Worm (Caenorhabditis elegans) whole organism, late embryonic: ENCODE data around the gene exos-9.

Experiments used
- C08G9.2 ChIP-seq: sonication (generic microtip); optimal IDR thresholded peaks from 2 replicates; lab custom pipeline; 2016; ENCODE audit warnings: mild to moderate bottlenecking, missing genetic modification characterization, moderate library complexity, missing compliant biosample characterization
- K09A11.1 ChIP-seq: sonication (generic microtip); optimal IDR thresholded peaks from 2 replicates; lab custom pipeline; 2017; ENCODE audit warnings: antibody characterized with exemption, mild to moderate bottlenecking, missing genetic modification characterization, missing compliant biosample characterization; ENCODE audit not compliant: insufficient read depth
- ahr-1 ChIP-seq: sonication (generic microtip); optimal IDR thresholded peaks from 2 replicates; lab custom pipeline; 2016; ENCODE audit warnings: missing genetic modification characterization, missing compliant biosample characterization
- ama-1 ChIP-seq: fragments of 150-350 bp; optimal IDR thresholded peaks from 2 replicates; lab custom pipeline; 2014
- ceh-14 ChIP-seq: sonication (generic microtip); optimal IDR thresholded peaks from 2 replicates; lab custom pipeline; 2016; ENCODE audit warnings: missing genotype, missing genetic modification characterization, missing compliant biosample characterization
- ceh-18 ChIP-seq: sonication (generic microtip); optimal IDR thresholded peaks from 2 replicates; lab custom pipeline; 2016; ENCODE audit warnings: missing genetic modification characterization, missing compliant biosample characterization
- ceh-19 ChIP-seq: fragments of 200-800 bp; sonication (Bioruptor generic); optimal IDR thresholded peaks from 2 replicates; lab custom pipeline; 2018; ENCODE audit warnings: mild to moderate bottlenecking, missing genetic modification characterization, missing compliant biosample characterization
- ceh-2 ChIP-seq: sonication (generic microtip); optimal IDR thresholded peaks from 2 replicates; lab custom pipeline; 2016; ENCODE audit warnings: missing genotype, missing genetic modification characterization, missing compliant biosample characterization
- ceh-31 ChIP-seq: sonication (generic microtip); optimal IDR thresholded peaks from 2 replicates; lab custom pipeline; 2016; ENCODE audit warnings: missing genetic modification characterization, missing compliant biosample characterization
- ceh-34 ChIP-seq: sonication (generic microtip); optimal IDR thresholded peaks from 2 replicates; lab custom pipeline; 2016; ENCODE audit warnings: mild to moderate bottlenecking, missing genetic modification characterization, missing compliant biosample characterization
- ceh-45 ChIP-seq: fragments of 200-800 bp; sonication (Bioruptor generic); IDR thresholded peaks from 2 replicates; pipeline ENCODE4 v1.3.6; 2022; ENCODE audit warnings: missing genetic modification reagents, missing genetic modification characterization, missing compliant biosample characterization
- ceh-48 ChIP-seq: sonication (generic microtip); optimal IDR thresholded peaks from 2 replicates; lab custom pipeline; 2016; ENCODE audit warnings: missing genetic modification characterization, inconsistent platforms, missing compliant biosample characterization
- dve-1 ChIP-seq: sonication (generic microtip); optimal IDR thresholded peaks from 2 replicates; lab custom pipeline; 2017; ENCODE audit warnings: antibody characterized with exemption, mild to moderate bottlenecking, missing genetic modification characterization, missing compliant biosample characterization
- elt-2 ChIP-seq: sonication (generic microtip); optimal IDR thresholded peaks from 2 replicates; lab custom pipeline; 2016; ENCODE audit warnings: missing genetic modification reagents, missing genetic modification characterization, missing compliant biosample characterization
- elt-4 ChIP-seq: sonication (generic microtip); optimal IDR thresholded peaks from 2 replicates; lab custom pipeline; 2016; ENCODE audit warnings: missing genetic modification characterization, missing compliant biosample characterization
- ets-4 ChIP-seq: sonication (generic microtip); optimal IDR thresholded peaks from 2 replicates; lab custom pipeline; 2016; ENCODE audit warnings: missing genetic modification characterization, missing compliant biosample characterization
- eyg-1 ChIP-seq: sonication (generic microtip); optimal IDR thresholded peaks from 2 replicates; lab custom pipeline; 2016; ENCODE audit warnings: missing genotype, missing genetic modification characterization, missing compliant biosample characterization
- fax-1 ChIP-seq: sonication (generic microtip); optimal IDR thresholded peaks from 2 replicates; lab custom pipeline; 2016; ENCODE audit warnings: missing genotype, missing genetic modification characterization, missing compliant biosample characterization
- fkh-10 ChIP-seq: fragments of 150-350 bp; optimal IDR thresholded peaks from 2 replicates; lab custom pipeline; 2014; ENCODE audit warnings: missing biosample characterization, missing genetic modification reagents, missing genetic modification characterization
- fkh-6 ChIP-seq: sonication (generic microtip); optimal IDR thresholded peaks from 2 replicates; lab custom pipeline; 2016; ENCODE audit warnings: missing genetic modification characterization, missing compliant biosample characterization
- gmeb-2 ChIP-seq: sonication (generic microtip); optimal IDR thresholded peaks from 2 replicates; lab custom pipeline; 2016; ENCODE audit warnings: missing genetic modification characterization, inconsistent platforms, missing compliant biosample characterization
- hlh-15 ChIP-seq: sonication (generic microtip); optimal IDR thresholded peaks from 2 replicates; lab custom pipeline; 2016; ENCODE audit warnings: missing genetic modification characterization, missing compliant biosample characterization
- hlh-30 ChIP-seq: sonication (generic microtip); optimal IDR thresholded peaks from 2 replicates; lab custom pipeline; 2017; ENCODE audit warnings: antibody characterized with exemption, missing genetic modification characterization, missing compliant biosample characterization; ENCODE audit not compliant: insufficient read depth
- hlh-6 ChIP-seq: sonication (generic microtip); optimal IDR thresholded peaks from 2 replicates; lab custom pipeline; 2016; ENCODE audit warnings: missing genotype, missing genetic modification characterization, missing compliant biosample characterization
- hlh-8 ChIP-seq: sonication (generic microtip); optimal IDR thresholded peaks from 2 replicates; lab custom pipeline; 2016; ENCODE audit warnings: missing genotype, missing genetic modification characterization, missing compliant biosample characterization
- lin-11 ChIP-seq: fragments of 200-800 bp; sonication (Bioruptor generic); optimal IDR thresholded peaks from 2 replicates; lab custom pipeline; 2018; ENCODE audit warnings: mild to moderate bottlenecking, missing genetic modification characterization, missing compliant biosample characterization
- madf-2 ChIP-seq: sonication (generic microtip); optimal IDR thresholded peaks from 2 replicates; lab custom pipeline; 2017; ENCODE audit warnings: missing genetic modification characterization, missing compliant biosample characterization
- nfya-1 ChIP-seq: sonication (generic microtip); optimal IDR thresholded peaks from 2 replicates; lab custom pipeline; 2017; ENCODE audit warnings: missing genetic modification characterization, mild to moderate bottlenecking, missing compliant biosample characterization, antibody characterized with exemption, moderate library complexity
- nhr-11 ChIP-seq: fragments of 150-350 bp; optimal IDR thresholded peaks from 2 replicates; lab custom pipeline; 2014; ENCODE audit warnings: missing biosample characterization, missing genetic modification characterization
- nhr-232 ChIP-seq: sonication (generic microtip); optimal IDR thresholded peaks from 2 replicates; lab custom pipeline; 2016; ENCODE audit warnings: missing genetic modification characterization, missing compliant biosample characterization
- pag-3 ChIP-seq: sonication (generic microtip); optimal IDR thresholded peaks from 2 replicates; lab custom pipeline; 2016; ENCODE audit warnings: missing compliant biosample characterization, missing genetic modification characterization, borderline replicate concordance
- pat-9 ChIP-seq: fragments of 200-800 bp; sonication (Bioruptor generic); optimal IDR thresholded peaks from 2 replicates; lab custom pipeline; 2018; ENCODE audit warnings: mild to moderate bottlenecking, missing genetic modification characterization, moderate library complexity, missing compliant biosample characterization
- pax-1 ChIP-seq: fragments of 150-350 bp; optimal IDR thresholded peaks from 2 replicates; lab custom pipeline; 2014; ENCODE audit warnings: missing biosample characterization, missing genetic modification characterization
- pqm-1 ChIP-seq: sonication (generic microtip); optimal IDR thresholded peaks from 2 replicates; lab custom pipeline; 2016; ENCODE audit warnings: missing genetic modification characterization, missing compliant biosample characterization
- pros-1 ChIP-seq: fragments of 150-350 bp; optimal IDR thresholded peaks from 2 replicates; lab custom pipeline; 2014; ENCODE audit warnings: missing biosample characterization, missing genetic modification reagents, missing genetic modification characterization
- ref-2 ChIP-seq: sonication (generic microtip); optimal IDR thresholded peaks from 2 replicates; lab custom pipeline; 2016; ENCODE audit warnings: missing genetic modification characterization, missing compliant biosample characterization
- rnt-1 ChIP-seq: sonication (generic microtip); optimal IDR thresholded peaks from 2 replicates; lab custom pipeline; 2016; ENCODE audit warnings: missing genetic modification characterization, missing compliant biosample characterization
- sdc-2 ChIP-seq: sonication (generic microtip); optimal IDR thresholded peaks from 2 replicates; lab custom pipeline; 2016; ENCODE audit warnings: missing genotype, missing genetic modification characterization, missing compliant biosample characterization
- tbx-2 ChIP-seq: sonication (generic microtip); optimal IDR thresholded peaks from 2 replicates; lab custom pipeline; 2016; ENCODE audit warnings: missing genetic modification characterization, missing compliant biosample characterization
- ttx-3 ChIP-seq: sonication (generic microtip); optimal IDR thresholded peaks from 2 replicates; lab custom pipeline; 2016; ENCODE audit warnings: missing genetic modification reagents, missing genetic modification characterization, missing compliant biosample characterization
- unc-3 ChIP-seq, 2 experiments: fragments of 200-800 bp in 1 of 2; sonication (Bioruptor generic) in 1 of 2; sonication (generic microtip) in 1 of 2; conservative IDR thresholded peaks in 1 of 2; optimal IDR thresholded peaks in 1 of 2; 2 replicates each; pipeline versions ENCODE4 v1.3.6 to Lab custom; 2016 to 2022; ENCODE audit warnings: missing compliant biosample characterization in 2 of 2, missing genetic modification characterization in 2 of 2, missing genetic modification reagents in 1 of 2
- unc-42 ChIP-seq: sonication (generic microtip); optimal IDR thresholded peaks from 2 replicates; lab custom pipeline; 2016; ENCODE audit warnings: missing genotype, missing genetic modification characterization, missing compliant biosample characterization
- unc-55 ChIP-seq: sonication (generic microtip); optimal IDR thresholded peaks from 2 replicates; lab custom pipeline; 2017; ENCODE audit warnings: missing biosample characterization, missing genetic modification reagents, missing genetic modification characterization
- unc-86 ChIP-seq: sonication (generic microtip); optimal IDR thresholded peaks from 2 replicates; lab custom pipeline; 2016; ENCODE audit warnings: missing genetic modification characterization, missing compliant biosample characterization
- zip-5 ChIP-seq: sonication (generic microtip); optimal IDR thresholded peaks from 2 replicates; lab custom pipeline; 2016; ENCODE audit warnings: missing genetic modification characterization, missing compliant biosample characterization
- ztf-16 ChIP-seq: sonication (generic microtip); optimal IDR thresholded peaks from 2 replicates; lab custom pipeline; 2017; ENCODE audit warnings: missing genetic modification characterization, missing compliant biosample characterization

exos-9 gene

DNA sequence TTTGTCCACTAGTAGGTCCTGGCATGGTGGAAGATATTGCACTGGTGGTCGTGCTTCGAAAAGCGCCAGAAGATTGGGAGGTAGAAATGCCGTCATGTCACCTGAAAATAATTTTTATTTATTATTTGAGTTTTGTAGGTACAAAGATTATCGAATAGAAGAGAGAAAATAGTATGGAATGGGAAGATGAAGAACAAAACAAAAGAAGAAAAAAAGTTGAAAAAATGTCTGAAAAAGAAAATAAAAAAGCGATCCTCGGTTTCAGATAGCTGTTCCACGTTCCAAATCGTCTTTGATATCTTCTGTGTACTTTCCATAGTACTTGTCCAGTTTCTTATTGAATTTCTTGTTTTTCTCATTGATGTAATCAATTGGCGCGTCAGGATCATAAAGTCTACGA lies 36.8 kb downstream of the exos-9 start, which contains the start of gene rnp-7:
Gene rnp-7 (minus strand): TSS at position 101 of the 400 bp plus-strand sequence.
- TF ChIP-seq elt-4 (tag; lab: Kevin White, UChicago) (no peak), elt-2 (no peak), madf-2 (tag; lab: Kevin White, UChicago) (no peak), ceh-14 (tag; lab: Kevin White, UChicago) (no peak), C08G9.2 (tag; lab: Kevin White, UChicago) (no peak)

DNA sequence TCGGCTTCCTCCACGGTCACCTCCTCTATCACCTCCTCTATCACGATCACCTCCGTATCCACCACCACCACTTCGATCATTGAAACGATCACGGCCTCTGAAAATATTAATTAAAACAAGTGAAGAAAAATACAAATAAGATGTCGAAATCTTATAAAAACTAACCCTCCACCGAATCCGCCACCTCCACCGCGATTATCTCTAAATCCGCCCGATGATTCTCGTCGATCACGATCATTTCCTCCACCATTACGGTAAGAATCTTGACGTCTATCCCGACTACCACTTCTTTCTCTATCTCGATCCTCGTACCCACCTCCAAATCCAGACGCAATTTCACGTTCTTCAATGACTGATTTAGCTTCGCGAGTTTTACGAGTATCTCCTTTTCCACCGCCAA lies 38.6 kb downstream of the exos-9 start:
- no peak for TF ChIP-seq ztf-16 (tag; lab: Kevin White, UChicago)
- no peak for TF ChIP-seq ceh-48 (tag; lab: Kevin White, UChicago)
- TF ChIP-seq dve-1 (tag; lab: Kevin White, UChicago) = no peak
- no peak for TF ChIP-seq nhr-232
- no peak for TF ChIP-seq ets-4 (tag; lab: Kevin White, UChicago)
- no peak for TF ChIP-seq nfya-1 (tag; lab: Kevin White, UChicago)
- no peak for TF ChIP-seq elt-4 (tag; lab: Kevin White, UChicago)
- TF ChIP-seq ceh-45 (GFP tag; lab: Robert Waterston, UW) = no peak

DNA sequence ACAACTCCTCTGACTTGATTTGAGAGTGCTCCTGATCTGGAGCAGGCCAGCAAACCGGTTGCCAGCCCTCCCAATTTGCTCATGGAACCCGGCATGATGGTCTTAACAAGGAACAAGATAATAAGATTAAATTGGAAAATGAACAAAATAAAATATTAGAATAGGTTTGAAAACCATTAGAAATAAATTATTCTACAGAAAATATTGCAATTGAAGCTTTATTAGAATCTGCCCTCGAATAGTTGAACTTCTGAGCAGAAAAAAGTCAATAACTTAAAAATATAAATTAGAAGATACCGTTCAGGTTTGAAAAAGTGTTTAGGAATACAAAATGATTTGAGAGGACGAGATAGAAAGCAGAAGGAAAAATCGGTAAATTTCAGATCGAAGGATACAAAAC lies 39.2 kb downstream of the exos-9 start, which contains the start of gene nuo-4:
Gene nuo-4 (minus strand): TSS at position 101 of the 400 bp plus-strand sequence.
- TF ChIP-seq ref-2 (tag; lab: Kevin White, UChicago) (no peak), ceh-19 (GFP tag; lab: Kevin White, UChicago) (no peak), pqm-1 (tag; lab: Kevin White, UChicago) (no peak), nhr-232 (no peak), pat-9 (tag; lab: Kevin White, UChicago) (no peak), unc-55 (GFP tag; lab: Kevin White, UChicago) (no peak), hlh-15 (no peak), hlh-6 (no peak), hlh-30 (tag; lab: Kevin White, UChicago) (no peak), pag-3 (tag; lab: Kevin White, UChicago) (no peak), nhr-11 (tag; lab: Kevin White, UChicago) (no peak), unc-3 (GFP tag; conservative IDR thresholded peaks at IDR 0.05; lab: Robert Waterston, UW) (no peak), unc-3 (tag; optimal IDR thresholded peaks at IDR 0.05; lab: Kevin White, UChicago) (no peak), ahr-1 (tag; lab: Kevin White, UChicago) (no peak), lin-11 (no peak), gmeb-2 (tag; lab: Kevin White, UChicago) (no peak), ama-1 (no peak), rnt-1 (tag; lab: Kevin White, UChicago) (no peak), zip-5 (tag; lab: Kevin White, UChicago) (no peak)

DNA sequence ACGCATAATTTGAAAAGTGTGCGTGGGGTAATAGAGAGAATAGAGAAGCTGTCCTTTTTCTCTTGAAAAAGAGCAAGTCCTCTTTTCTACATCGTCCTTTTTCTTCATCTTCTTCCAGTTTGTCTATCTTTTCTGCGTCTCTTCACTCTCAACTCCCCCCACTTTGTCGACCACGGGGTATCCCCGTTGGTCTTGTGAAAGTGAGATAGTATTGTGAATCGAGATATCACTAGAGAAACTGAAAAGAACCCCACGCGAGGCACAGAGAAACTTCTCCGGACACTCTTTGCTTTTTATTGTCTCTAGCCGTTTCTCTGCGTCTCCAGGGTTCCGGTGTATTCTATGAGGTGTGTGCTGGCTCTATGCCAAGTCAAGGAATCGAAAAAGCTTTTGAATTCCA lies 42.2 kb downstream of the exos-9 start:
- peak; percentile 57 for TF ChIP-seq hlh-8 (tag; lab: Kevin White, UChicago)
- peak; percentile 32 for TF ChIP-seq unc-86 (tag; lab: Kevin White, UChicago)
- TF ChIP-seq hlh-30 (tag; lab: Kevin White, UChicago) = peak; percentile 98
- TF ChIP-seq pax-1 (tag; lab: Kevin White, UChicago) = peak; percentile 52
- TF ChIP-seq sdc-2 (tag; lab: Kevin White, UChicago) = peak; percentile 50
- peak; percentile 53 for TF ChIP-seq ceh-14 (tag; lab: Kevin White, UChicago)
- TF ChIP-seq ama-1 = peak; percentile 18
- peak; percentile 82 for TF ChIP-seq ceh-34
- TF ChIP-seq ceh-2 = peak; percentile 30
- TF ChIP-seq K09A11.1 (tag; lab: Kevin White, UChicago) = peak; percentile 65
- peak; percentile 71 for TF ChIP-seq pqm-1 (tag; lab: Kevin White, UChicago)
- no peak for TF ChIP-seq eyg-1 (tag; lab: Kevin White, UChicago)
- peak; percentile 3 for TF ChIP-seq zip-5 (tag; lab: Kevin White, UChicago)
- peak; percentile 82 for TF ChIP-seq unc-55 (GFP tag; lab: Kevin White, UChicago)
- no peak for TF ChIP-seq ahr-1 (tag; lab: Kevin White, UChicago)
- peak; percentile 65 for TF ChIP-seq unc-42 (tag; lab: Kevin White, UChicago)
- peak; percentile 41 for TF ChIP-seq dve-1 (tag; lab: Kevin White, UChicago)
- peak; percentile 48 for TF ChIP-seq fkh-10 (GFP tag; lab: Kevin White, UChicago)
- peak; percentile 83 for TF ChIP-seq ceh-31 (tag; lab: Kevin White, UChicago)
- peak; percentile 47 for TF ChIP-seq C08G9.2 (tag; lab: Kevin White, UChicago)
- TF ChIP-seq tbx-2 (tag; lab: Kevin White, UChicago) = peak; percentile 89
- TF ChIP-seq pros-1 (tag; lab: Kevin White, UChicago) = peak; percentile 84
- TF ChIP-seq ceh-18 (tag; lab: Kevin White, UChicago) = peak; percentile 90
- no peak for TF ChIP-seq gmeb-2 (tag; lab: Kevin White, UChicago)
- TF ChIP-seq ets-4 (tag; lab: Kevin White, UChicago) = peak; percentile 68
- TF ChIP-seq fax-1 (tag; lab: Kevin White, UChicago) = peak; percentile 3
- no peak for TF ChIP-seq fkh-6 (tag; lab: Kevin White, UChicago)
- TF ChIP-seq ttx-3 (tag; lab: Kevin White, UChicago) = no peak
